Fruit fly (Drosophila melanogaster) S2 (cell line): ENCODE data around the gene CG45154.

Experiments used
- CG8478 ChIP-seq: fragments of >200 bp; optimal IDR thresholded peaks from 2 replicates; lab custom pipeline; 2018
- CTCF ChIP-seq, 2 experiments: fragments of >200 bp; optimal IDR thresholded peaks; 2 replicates each; lab custom pipeline; 2018

DNA sequence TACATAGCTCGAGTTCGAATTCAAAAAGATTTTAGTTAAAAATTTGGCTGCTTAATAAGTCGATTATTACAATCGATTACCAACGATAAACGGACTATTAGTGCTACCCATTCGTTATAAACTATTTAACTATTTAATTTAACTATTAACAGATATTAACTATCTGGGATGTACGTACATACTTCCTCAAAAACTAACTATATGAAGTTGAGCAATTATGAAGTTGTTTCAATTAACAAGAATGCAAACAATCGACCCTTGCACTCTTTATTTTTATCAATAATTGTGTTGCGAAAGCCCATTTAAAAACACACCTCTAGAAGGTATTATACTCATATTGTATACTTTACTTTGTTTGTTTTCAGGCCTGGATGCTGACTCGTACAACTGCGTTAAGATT, 40.6 kb downstream of the CG45154 start, which contains the start of gene CG1503:
- TF ChIP-seq CG8478 (lab: Kevin White, UChicago) (no peak), CTCF (optimal IDR thresholded peaks at IDR 0.05; lab: Kevin White, UChicago) (no peak)
